Worm (Caenorhabditis elegans): ENCODE measurements around the gene fox-1.

Gene fox-1

ce11 chrX:2495865-2496314 is 36.2 kb upstream of the fox-1 start, which contains the start of gene rabr-1:
Gene rabr-1, plus strand, starts transcription at chrX:2496180.
- TF ChIP-seq unc-39 (tag; optimal IDR thresholded peaks at IDR 0.05): no peak
- no peak for TF ChIP-seq zip-8 (tag; optimal IDR thresholded peaks at IDR 0.05)
- no peak for TF ChIP-seq elt-1 (tag; optimal IDR thresholded peaks at IDR 0.05; ENCODE audit: borderline replicate concordance, insufficient read depth)
- no peak for TF ChIP-seq snpc-4 (tag; optimal IDR thresholded peaks at IDR 0.05)
- TF ChIP-seq M03D4.4 (tag; optimal IDR thresholded peaks at IDR 0.05): peak; percentile 30
- TF ChIP-seq nhr-237 (tag; optimal IDR thresholded peaks at IDR 0.05): no peak
- no peak for TF ChIP-seq ztf-11 (tag; optimal IDR thresholded peaks at IDR 0.05)
- no peak for TF ChIP-seq cnd-1 (tag; optimal IDR thresholded peaks at IDR 0.05)
- TF ChIP-seq bed-3 (GFP tag; optimal IDR thresholded peaks at IDR 0.05): no peak
- no peak for TF ChIP-seq flh-1 (GFP tag; optimal IDR thresholded peaks at IDR 0.05)
- no peak for TF ChIP-seq nhr-76 (tag; optimal IDR thresholded peaks at IDR 0.05)
- TF ChIP-seq mls-2 (tag; optimal IDR thresholded peaks at IDR 0.05): peak; percentile 55
- TF ChIP-seq lin-32 (GFP tag; optimal IDR thresholded peaks at IDR 0.05): no peak
- TF ChIP-seq ces-1 (GFP tag; optimal IDR thresholded peaks at IDR 0.05): no peak
- TF ChIP-seq elt-3 (tag; optimal IDR thresholded peaks at IDR 0.05): no peak
- TF ChIP-seq ceh-83 (GFP tag; optimal IDR thresholded peaks at IDR 0.05): no peak
- no peak for TF ChIP-seq drap-1 (GFP tag; optimal IDR thresholded peaks at IDR 0.05)
- no peak for TF ChIP-seq mep-1 (tag; optimal IDR thresholded peaks at IDR 0.05)
- TF ChIP-seq sem-2 (GFP tag; optimal IDR thresholded peaks at IDR 0.05): no peak
- no peak for TF ChIP-seq sptf-1 (tag; optimal IDR thresholded peaks at IDR 0.05)
- peak; percentile 51 for TF ChIP-seq blmp-1 (tag; optimal IDR thresholded peaks at IDR 0.05)
- TF ChIP-seq ceh-43 (GFP tag; optimal IDR thresholded peaks at IDR 0.05): no peak
- TF ChIP-seq ceh-39 (tag; optimal IDR thresholded peaks at IDR 0.05): no peak
- TF ChIP-seq pha-4 (tag; optimal IDR thresholded peaks at IDR 0.05): peak; percentile 42
- no peak for TF ChIP-seq tbx-8 (GFP tag; optimal IDR thresholded peaks at IDR 0.05)
- TF ChIP-seq ham-2 (GFP tag; optimal IDR thresholded peaks at IDR 0.05): peak; percentile 68
- no peak for TF ChIP-seq hlh-1 (tag; optimal IDR thresholded peaks at IDR 0.05)
- TF ChIP-seq unc-62 (GFP tag; optimal IDR thresholded peaks at IDR 0.05): peak; percentile 56
- no peak for TF ChIP-seq nhr-28 (tag; optimal IDR thresholded peaks at IDR 0.05)
- no peak for TF ChIP-seq nhr-12 (tag; optimal IDR thresholded peaks at IDR 0.05)
- TF ChIP-seq lsy-2 (tag; optimal IDR thresholded peaks at IDR 0.05): no peak
- TF ChIP-seq nhr-2 (tag; optimal IDR thresholded peaks at IDR 0.05): peak; percentile 46
- peak; percentile 24 for TF ChIP-seq lin-13 (tag; optimal IDR thresholded peaks at IDR 0.05)
- peak; percentile 39 for TF ChIP-seq unc-120 (tag; optimal IDR thresholded peaks at IDR 0.05; ENCODE audit: poor library complexity, severe bottlenecking)
- no peak for TF ChIP-seq mab-5 (tag; optimal IDR thresholded peaks at IDR 0.05)

ce11 chrX:2494296-2494695 is 34.6 kb upstream of the fox-1 start:
- no peak for TF ChIP-seq zip-8 (tag; optimal IDR thresholded peaks at IDR 0.05)
- TF ChIP-seq ces-1 (GFP tag; optimal IDR thresholded peaks at IDR 0.05): peak; percentile 36

ce11 chrX:2493586-2494175 is 34.0 kb upstream of the fox-1 start:
- no peak for TF ChIP-seq lin-32 (GFP tag; optimal IDR thresholded peaks at IDR 0.05)
- no peak for TF ChIP-seq bed-3 (GFP tag; optimal IDR thresholded peaks at IDR 0.05)
- TF ChIP-seq nhr-76 (tag; optimal IDR thresholded peaks at IDR 0.05): no peak
- TF ChIP-seq elt-3 (tag; optimal IDR thresholded peaks at IDR 0.05): no peak
- TF ChIP-seq drap-1 (GFP tag; optimal IDR thresholded peaks at IDR 0.05): no peak
- TF ChIP-seq elt-1 (tag; optimal IDR thresholded peaks at IDR 0.05; ENCODE audit: borderline replicate concordance, insufficient read depth): no peak
- TF ChIP-seq ceh-43 (GFP tag; optimal IDR thresholded peaks at IDR 0.05): no peak
- no peak for TF ChIP-seq flh-1 (GFP tag; optimal IDR thresholded peaks at IDR 0.05)
- TF ChIP-seq ztf-11 (tag; optimal IDR thresholded peaks at IDR 0.05): no peak
- TF ChIP-seq nhr-237 (tag; optimal IDR thresholded peaks at IDR 0.05): no peak
- no peak for TF ChIP-seq zip-8 (tag; optimal IDR thresholded peaks at IDR 0.05)
- no peak for TF ChIP-seq ceh-39 (tag; optimal IDR thresholded peaks at IDR 0.05)
- TF ChIP-seq nhr-2 (tag; optimal IDR thresholded peaks at IDR 0.05): no peak
- no peak for TF ChIP-seq nhr-12 (tag; optimal IDR thresholded peaks at IDR 0.05)
- no peak for TF ChIP-seq M03D4.4 (tag; optimal IDR thresholded peaks at IDR 0.05)
- TF ChIP-seq pha-4 (tag; optimal IDR thresholded peaks at IDR 0.05): no peak
